Worm (Caenorhabditis elegans) whole organism, L4/young adult: Measurements from ENCODE around the gene arrd-3.

Source experiments
- W03F9.2 ChIP-seq: fragments of 150-350 bp; optimal IDR thresholded peaks from 2 replicates; lab custom pipeline; 2014; ENCODE audit warnings: missing biosample characterization, missing genetic modification characterization
- dao-5 ChIP-seq: sonication (generic microtip); optimal IDR thresholded peaks from 2 replicates; lab custom pipeline; 2016; ENCODE audit warnings: missing genotype, missing genetic modification characterization, moderate library complexity, missing compliant biosample characterization
- him-1 ChIP-seq: sonication (generic microtip); optimal IDR thresholded peaks from 2 replicates; lab custom pipeline; 2016; ENCODE audit warnings: missing genotype, missing genetic modification reagents, missing genetic modification characterization, missing compliant biosample characterization

Gene arrd-3

ce11 chrII:9403087-9403486, 9.3 kb upstream of the arrd-3 start, which contains the start of gene Y51B9A.6:
Gene Y51B9A.6 (minus strand): TSS chrII:9403187.
- TF ChIP-seq W03F9.2 (tag; lab: Kevin White, UChicago) = no peak
- no peak for TF ChIP-seq him-1 (tag; lab: Kevin White, UChicago)
- no peak for TF ChIP-seq dao-5 (tag; lab: Kevin White, UChicago)

ce11 chrII:9403846-9404245, 8.5 kb upstream of the arrd-3 start, which contains the start of gene Y51B9A.5:
Gene Y51B9A.5 (plus strand): TSS chrII:9404146.
- TF ChIP-seq him-1 (tag; lab: Kevin White, UChicago) (no peak), W03F9.2 (tag; lab: Kevin White, UChicago) (no peak), dao-5 (tag; lab: Kevin White, UChicago) (no peak)

- no peak for TF ChIP-seq him-1 (tag; lab: Kevin White, UChicago)
- no peak for TF ChIP-seq W03F9.2 (tag; lab: Kevin White, UChicago)
- no peak for TF ChIP-seq dao-5 (tag; lab: Kevin White, UChicago)
Measured at ce11 chrII:9407020-9407419, 5.3 kb upstream of the arrd-3 start, which contains the start of gene mpz-6. Gene mpz-6 (minus strand): TSS chrII:9407120.

- TF ChIP-seq him-1 (tag; lab: Kevin White, UChicago) (no peak), dao-5 (tag; lab: Kevin White, UChicago) (no peak), W03F9.2 (tag; lab: Kevin White, UChicago) (no peak)
Measured at ce11 chrII:9407469-9407868, 4.9 kb upstream of the arrd-3 start, which contains the start of gene arrd-2. Gene arrd-2 (plus strand): TSS chrII:9407769.

- TF ChIP-seq dao-5 (tag; lab: Kevin White, UChicago) (no peak), him-1 (tag; lab: Kevin White, UChicago) (no peak), W03F9.2 (tag; lab: Kevin White, UChicago) (no peak)
Measured at ce11 chrII:9411497-9411896, 861 bp upstream of the arrd-3 start, which contains the start of gene M176.9. Gene M176.9 (minus strand): TSS chrII:9411597.

- peak; percentile 81 for TF ChIP-seq W03F9.2 (tag; lab: Kevin White, UChicago)
- no peak for TF ChIP-seq him-1 (tag; lab: Kevin White, UChicago)
Measured at ce11 chrII:9416381-9417276, 4.3 kb downstream of the arrd-3 start, which contains the start of the genes gss-1 and chch-3. Gene gss-1 (minus strand): TSS chrII:9416431. Gene chch-3 (plus strand): TSS chrII:9417013.

ce11 chrII:9418065-9418567, 5.8 kb downstream of the arrd-3 start, which contains the start of the genes M176.4 and M176.16:
Gene M176.4 (plus strand): TSS chrII:9418365.
Gene M176.16 (plus strand): TSS chrII:9418517.
- no peak for TF ChIP-seq dao-5 (tag; lab: Kevin White, UChicago)
- TF ChIP-seq him-1 (tag; lab: Kevin White, UChicago) = no peak

ce11 chrII:9418843-9419532, 6.6 kb downstream of the arrd-3 start:
- TF ChIP-seq dao-5 (tag; lab: Kevin White, UChicago) = no peak
- TF ChIP-seq W03F9.2 (tag; lab: Kevin White, UChicago) = no peak
- TF ChIP-seq him-1 (tag; lab: Kevin White, UChicago) = no peak

ce11 chrII:9421969-9422368, 9.6 kb downstream of the arrd-3 start, which contains the start of gene M176.11:
Gene M176.11 (plus strand): TSS chrII:9422269.
- no peak for TF ChIP-seq him-1 (tag; lab: Kevin White, UChicago)
- no peak for TF ChIP-seq W03F9.2 (tag; lab: Kevin White, UChicago)
- no peak for TF ChIP-seq dao-5 (tag; lab: Kevin White, UChicago)

- TF ChIP-seq W03F9.2 (tag; lab: Kevin White, UChicago) (no peak), him-1 (tag; lab: Kevin White, UChicago) (no peak), dao-5 (tag; lab: Kevin White, UChicago) (no peak)
Measured at ce11 chrII:9426076-9426475, 13.7 kb downstream of the arrd-3 start, which contains the start of gene M176.10. Gene M176.10 (minus strand): TSS chrII:9426176.

ce11 chrII:9427644-9428043, 15.3 kb downstream of the arrd-3 start, which contains the start of gene M176.5:
Gene M176.5 (minus strand): TSS chrII:9427744.
- TF ChIP-seq W03F9.2 (tag; lab: Kevin White, UChicago) (no peak), him-1 (tag; lab: Kevin White, UChicago) (no peak), dao-5 (tag; lab: Kevin White, UChicago) (no peak)

- TF ChIP-seq him-1 (tag; lab: Kevin White, UChicago) = no peak
Measured at ce11 chrII:9431119-9431518, 18.8 kb downstream of the arrd-3 start.

ce11 chrII:9433609-9434008, 21.3 kb downstream of the arrd-3 start, which contains the start of gene kin-15:
Gene kin-15 (minus strand): TSS chrII:9433709.
- TF ChIP-seq dao-5 (tag; lab: Kevin White, UChicago) (no peak), him-1 (tag; lab: Kevin White, UChicago) (no peak), W03F9.2 (tag; lab: Kevin White, UChicago) (no peak)
